Fruit fly (Drosophila melanogaster) whole organism, larva: Measurements from ENCODE around the gene dgt6.

Experiments used
- noc ChIP-seq: fragments of 200-800 bp; sonication (Bioruptor generic); optimal IDR thresholded peaks from 3 replicates; lab custom pipeline; 2019; ENCODE audit warnings: missing biosample characterization, mild to moderate bottlenecking, missing genetic modification characterization, moderate library complexity

Gene dgt6

dm6 chr3R:29086896-29087295, 43.9 kb downstream of the dgt6 start:
- TF ChIP-seq noc: no peak

- no peak for TF ChIP-seq noc
Observed at dm6 chr3R:29083459-29084457, 47.0 kb downstream of the dgt6 start.

dm6 chr3R:29082511-29083296, 48.1 kb downstream of the dgt6 start:
- TF ChIP-seq noc: no peak

- TF ChIP-seq noc: no peak
Observed at dm6 chr3R:29082034-29082433, 48.7 kb downstream of the dgt6 start.
